Worm (Caenorhabditis elegans) whole organism, midembryonic: ENCODE results near the gene gly-8.

Experiments
- T22C8.4 ChIP-seq: fragments of 200-800 bp; sonication (Bioruptor generic); IDR thresholded peaks from 2 replicates; pipeline ENCODE4 v1.3.6; 2022; ENCODE audit warnings: missing genetic modification characterization, missing compliant biosample characterization
- cog-1 ChIP-seq: sonication (generic microtip); optimal IDR thresholded peaks from 2 replicates; lab custom pipeline; 2016; ENCODE audit warnings: missing genetic modification characterization, missing compliant biosample characterization
- flt-1 ChIP-seq: fragments of 200-800 bp; sonication (Bioruptor generic); IDR thresholded peaks from 2 replicates; pipeline ENCODE4 v1.3.6; 2022; ENCODE audit warnings: missing genetic modification characterization, missing compliant biosample characterization
- klf-2 ChIP-seq: fragments of 200-800 bp; sonication (Bioruptor generic); conservative IDR thresholded peaks from 2 replicates; pipeline ENCODE4 v1.3.6; 2022; ENCODE audit warnings: missing genetic modification reagents, missing genetic modification characterization, missing compliant biosample characterization
- med-1 ChIP-seq: sonication (generic microtip); optimal IDR thresholded peaks from 2 replicates; lab custom pipeline; 2017; ENCODE audit warnings: missing genetic modification characterization, mild to moderate bottlenecking, missing compliant biosample characterization, antibody characterized with exemption, missing genetic modification reagents; ENCODE audit not compliant: insufficient read depth
- ref-1 ChIP-seq: fragments of 200-800 bp; sonication (Bioruptor generic); conservative IDR thresholded peaks from 2 replicates; pipeline ENCODE4 v1.3.6; 2022; ENCODE audit warnings: missing genetic modification reagents, missing genetic modification characterization, missing compliant biosample characterization
- tab-1 ChIP-seq: fragments of 200-800 bp; sonication (Bioruptor generic); IDR thresholded peaks from 2 replicates; pipeline ENCODE4 v1.3.6; 2022; ENCODE audit warnings: missing genetic modification characterization, missing compliant biosample characterization
- ztf-23 ChIP-seq: fragments of 200-800 bp; sonication (Bioruptor generic); IDR thresholded peaks from 2 replicates; pipeline ENCODE4 v1.3.6; 2022; ENCODE audit warnings: missing genetic modification reagents, missing genetic modification characterization, missing compliant biosample characterization
- ztf-29 ChIP-seq: fragments of 200-800 bp; sonication (Bioruptor generic); IDR thresholded peaks from 2 replicates; pipeline ENCODE4 v1.3.6; 2022; ENCODE audit warnings: missing genetic modification reagents, missing genetic modification characterization, missing compliant biosample characterization

Gene gly-8

ce11 chrIII:11657185-11657817, 32.3 kb downstream of the gly-8 start, which contains the start of gene crh-1:
TSS of gene crh-1 (plus strand) at chrIII:11657767.
- peak; percentile 2 for TF ChIP-seq cog-1 (tag; lab: Kevin White, UChicago)
- TF ChIP-seq flt-1 (GFP tag; lab: Robert Waterston, UW), result no peak
- no peak for TF ChIP-seq ztf-23

- TF ChIP-seq flt-1 (GFP tag; lab: Robert Waterston, UW) (no peak), cog-1 (tag; lab: Kevin White, UChicago) (no peak), T22C8.4 (GFP tag; lab: Robert Waterston, UW) (no peak), ztf-23 (no peak), tab-1 (GFP tag; lab: Robert Waterston, UW) (no peak), ref-1 (GFP tag; lab: Robert Waterston, UW) (no peak), ztf-29 (GFP tag; lab: Robert Waterston, UW) (no peak), klf-2 (GFP tag; lab: Robert Waterston, UW) (no peak), med-1 (GFP tag; lab: Kevin White, UChicago) (no peak)
Observed at ce11 chrIII:11659804-11660203, 34.8 kb downstream of the gly-8 start.

- TF ChIP-seq flt-1 (GFP tag; lab: Robert Waterston, UW) (no peak), tab-1 (GFP tag; lab: Robert Waterston, UW) (no peak), med-1 (GFP tag; lab: Kevin White, UChicago) (no peak), ztf-23 (no peak), T22C8.4 (GFP tag; lab: Robert Waterston, UW) (no peak), ztf-29 (GFP tag; lab: Robert Waterston, UW) (no peak), klf-2 (GFP tag; lab: Robert Waterston, UW) (no peak)
Observed at ce11 chrIII:11660736-11661135, 35.7 kb downstream of the gly-8 start.

ce11 chrIII:11663400-11663799, 38.4 kb downstream of the gly-8 start:
- TF ChIP-seq flt-1 (GFP tag; lab: Robert Waterston, UW) (no peak), klf-2 (GFP tag; lab: Robert Waterston, UW) (no peak), med-1 (GFP tag; lab: Kevin White, UChicago) (no peak), T22C8.4 (GFP tag; lab: Robert Waterston, UW) (no peak), cog-1 (tag; lab: Kevin White, UChicago) (no peak), tab-1 (GFP tag; lab: Robert Waterston, UW) (no peak), ref-1 (GFP tag; lab: Robert Waterston, UW) (no peak), ztf-23 (no peak), ztf-29 (GFP tag; lab: Robert Waterston, UW) (no peak)

ce11 chrIII:11666819-11667218, 41.8 kb downstream of the gly-8 start:
- TF ChIP-seq tab-1 (GFP tag; lab: Robert Waterston, UW), result no peak
- TF ChIP-seq flt-1 (GFP tag; lab: Robert Waterston, UW), result no peak
- TF ChIP-seq ztf-29 (GFP tag; lab: Robert Waterston, UW), result no peak
- TF ChIP-seq ztf-23, result no peak
- no peak for TF ChIP-seq cog-1 (tag; lab: Kevin White, UChicago)
- TF ChIP-seq med-1 (GFP tag; lab: Kevin White, UChicago), result no peak
- no peak for TF ChIP-seq klf-2 (GFP tag; lab: Robert Waterston, UW)
- no peak for TF ChIP-seq T22C8.4 (GFP tag; lab: Robert Waterston, UW)
- TF ChIP-seq ref-1 (GFP tag; lab: Robert Waterston, UW), result no peak

- TF ChIP-seq klf-2 (GFP tag; lab: Robert Waterston, UW) (no peak), ztf-23 (no peak), tab-1 (GFP tag; lab: Robert Waterston, UW) (no peak), med-1 (GFP tag; lab: Kevin White, UChicago) (no peak), T22C8.4 (GFP tag; lab: Robert Waterston, UW) (no peak), flt-1 (GFP tag; lab: Robert Waterston, UW) (no peak), ztf-29 (GFP tag; lab: Robert Waterston, UW) (no peak), cog-1 (tag; lab: Kevin White, UChicago) (no peak), ref-1 (GFP tag; lab: Robert Waterston, UW) (no peak)
Observed at ce11 chrIII:11669008-11669407, 44.0 kb downstream of the gly-8 start.
